Fruit fly (Drosophila melanogaster): ENCODE measurements around the gene Zmynd10.

Gene Zmynd10

DNA sequence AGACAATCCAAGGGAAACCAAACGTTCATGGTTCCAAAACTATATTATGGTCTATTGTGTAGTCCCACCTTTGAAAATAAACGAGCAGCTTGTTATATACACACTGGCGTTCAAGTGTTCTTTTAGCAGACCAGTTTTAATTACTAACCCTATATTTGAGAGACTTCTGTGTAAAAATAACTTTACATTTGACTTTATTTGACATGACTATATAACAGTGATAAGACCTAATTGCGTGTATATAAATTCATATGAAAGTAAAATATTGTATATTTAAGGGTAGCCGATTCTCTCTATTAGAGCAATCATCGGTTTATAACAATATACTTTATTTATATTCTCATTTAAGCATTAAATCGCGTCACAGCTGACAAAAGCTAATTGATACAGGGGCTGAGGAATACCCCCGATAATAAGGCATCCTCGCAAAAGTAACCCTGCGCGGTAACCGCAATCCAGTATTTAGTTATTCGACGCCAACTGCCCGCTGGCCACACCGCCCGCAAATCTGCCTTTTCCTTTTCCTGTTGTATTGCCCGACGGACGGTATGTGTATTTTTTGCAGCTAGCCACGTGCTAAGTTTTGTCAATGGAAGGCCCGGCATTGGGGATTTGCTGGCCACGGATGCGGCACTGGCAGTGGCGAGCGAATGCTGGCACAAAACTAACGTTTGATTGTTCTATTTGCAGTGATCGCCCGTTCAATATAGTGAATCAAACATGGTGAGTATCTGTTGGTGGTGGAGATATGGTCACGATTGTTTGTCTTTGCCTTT lies 15.2 kb upstream of the Zmynd10 start, which contains the start of gene RpS4 (continued):
- TF ChIP-seq CG10565 (GFP tag; optimal IDR thresholded peaks at IDR 0.05): no peak
- peak; percentile 95 for TF ChIP-seq chm (GFP tag; IDR thresholded peaks at IDR 0.05)
- TF ChIP-seq en (GFP tag; optimal IDR thresholded peaks at IDR 0.05): peak; percentile 82
- peak; percentile 72 for TF ChIP-seq D19B (GFP tag; optimal IDR thresholded peaks at IDR 0.05)
- peak; percentile 68 for TF ChIP-seq CG3995 (GFP tag; optimal IDR thresholded peaks at IDR 0.05)
- no peak for TF ChIP-seq vnd (GFP tag; IDR thresholded peaks at IDR 0.05; ENCODE audit: partially characterized antibody)
- TF ChIP-seq CG12104 (GFP tag; optimal IDR thresholded peaks at IDR 0.05): peak; percentile 89
- TF ChIP-seq zfh2 (GFP tag; optimal IDR thresholded peaks at IDR 0.05): peak; percentile 80
- peak; percentile 99 for TF ChIP-seq CG6765 (GFP tag; optimal IDR thresholded peaks at IDR 0.05)
- peak; percentile 68 for TF ChIP-seq emc (GFP tag; optimal IDR thresholded peaks at IDR 0.05)
- TF ChIP-seq CG7963 (GFP tag; IDR thresholded peaks at IDR 0.05; ENCODE audit: partially characterized antibody): no peak
- TF ChIP-seq CG17612 (GFP tag; IDR thresholded peaks at IDR 0.05): peak; percentile 77
- no peak for TF ChIP-seq unc-4 (GFP tag; IDR thresholded peaks at IDR 0.05; ENCODE audit: partially characterized antibody)
- TF ChIP-seq HLH3B (GFP tag; IDR thresholded peaks at IDR 0.05): peak; percentile 79
- TF ChIP-seq ERR (GFP tag; optimal IDR thresholded peaks at IDR 0.05): peak; percentile 76
- peak; percentile 70 for TF ChIP-seq HmgD (GFP tag; optimal IDR thresholded peaks at IDR 0.05)
- TF ChIP-seq CG10366 (GFP tag; IDR thresholded peaks at IDR 0.05): peak; percentile 75
- TF ChIP-seq CG11247 (GFP tag; IDR thresholded peaks at IDR 0.05): peak; percentile 87
- peak; percentile 71 for TF ChIP-seq CG8388 (GFP tag; optimal IDR thresholded peaks at IDR 0.05)
- peak; percentile 92 for TF ChIP-seq scrt (GFP tag; optimal IDR thresholded peaks at IDR 0.05)
- peak; percentile 73 for TF ChIP-seq Usf (GFP tag; optimal IDR thresholded peaks at IDR 0.05)
- TF ChIP-seq CG15479 (GFP tag; optimal IDR thresholded peaks at IDR 0.05): peak; percentile 34

DNA sequence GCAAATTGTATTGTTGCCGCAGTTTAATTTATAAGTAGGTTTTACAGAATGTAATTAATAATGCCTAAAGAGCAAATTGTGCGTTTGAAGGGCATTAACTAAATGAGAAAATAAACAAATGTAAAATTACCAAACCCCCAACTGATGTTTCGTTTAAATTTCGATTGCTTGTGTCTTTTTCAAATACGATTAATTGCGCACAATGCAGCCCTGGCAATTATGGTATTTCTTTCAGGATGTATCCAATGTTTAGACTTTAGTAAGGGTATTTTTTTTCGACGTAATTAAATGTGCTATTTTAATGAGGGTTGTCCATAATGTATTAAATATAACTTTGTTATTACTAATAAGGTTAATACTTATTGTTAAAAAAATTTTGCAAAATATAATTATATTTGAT lies 14.6 kb upstream of the Zmynd10 start:
- no peak for TF ChIP-seq Dip2 (GFP tag; IDR thresholded peaks at IDR 0.05)
- TF ChIP-seq CG2712 (tag; optimal IDR thresholded peaks at IDR 0.05): peak; percentile 9
- peak; percentile 18; the same call in 1 of the 2 replicates for TF ChIP-seq bbx (GFP tag; IDR thresholded peaks at IDR 0.05; ENCODE audit: partially characterized antibody)
- peak; percentile 91 for TF ChIP-seq Dp (GFP tag; optimal IDR thresholded peaks at IDR 0.05)
- peak; percentile 84 for TF ChIP-seq Myb (GFP tag; optimal IDR thresholded peaks at IDR 0.05)
- TF ChIP-seq CG32767 (GFP tag; IDR thresholded peaks at IDR 0.05): peak; percentile 40; the same call in 1 of the 2 replicates
- TF ChIP-seq gfzf (GFP tag; optimal IDR thresholded peaks at IDR 0.05): peak; percentile 30
- 0 out of 4 replicates have a peak, but pooled peaks have one; percentile 11 for TF ChIP-seq Dll (GFP tag; IDR thresholded peaks at IDR 0.05; ENCODE audit: partially characterized antibody)
- TF ChIP-seq abd-A (tag; optimal IDR thresholded peaks at IDR 0.05): peak; percentile 47
- peak; percentile 36 for TF ChIP-seq CG17802 (tag; optimal IDR thresholded peaks at IDR 0.05)
- TF ChIP-seq sim (GFP tag; IDR thresholded peaks at IDR 0.05): no peak
- TF ChIP-seq psq (GFP tag; optimal IDR thresholded peaks at IDR 0.05): no peak
- TF ChIP-seq D19A (tag; optimal IDR thresholded peaks at IDR 0.05): peak; percentile 62
- TF ChIP-seq CG42726 (GFP tag; IDR thresholded peaks at IDR 0.05; ENCODE audit: partially characterized antibody): no peak
- no peak for TF ChIP-seq CG17328 (GFP tag; IDR thresholded peaks at IDR 0.05)
- no peak for TF ChIP-seq CG18599 (GFP tag; optimal IDR thresholded peaks at IDR 0.05)
- TF ChIP-seq gro (GFP tag; optimal IDR thresholded peaks at IDR 0.05): no peak
- TF ChIP-seq lbe (GFP tag; optimal IDR thresholded peaks at IDR 0.05): no peak
- TF ChIP-seq CG1603 (tag; optimal IDR thresholded peaks at IDR 0.05): peak; percentile 38
- peak; percentile 9 for TF ChIP-seq CG15514 (GFP tag; optimal IDR thresholded peaks at IDR 0.05)
- TF ChIP-seq nerfin-1 (tag; optimal IDR thresholded peaks at IDR 0.05): peak; percentile 27
- no peak for TF ChIP-seq Hmx (GFP tag; optimal IDR thresholded peaks at IDR 0.05)
- peak; percentile 47 for TF ChIP-seq stwl (tag; optimal IDR thresholded peaks at IDR 0.05)
- no peak for TF ChIP-seq jumu (GFP tag; optimal IDR thresholded peaks at IDR 0.05)
- TF ChIP-seq Dbx (GFP tag; IDR thresholded peaks at IDR 0.05): no peak
- TF ChIP-seq gem (tag; optimal IDR thresholded peaks at IDR 0.05): peak; percentile 12
- TF ChIP-seq CG17612 (GFP tag; IDR thresholded peaks at IDR 0.05): no peak
- no peak for TF ChIP-seq gsb (GFP tag; IDR thresholded peaks at IDR 0.05)
